Worm (Caenorhabditis elegans) whole organism, early embryonic: Measurements from ENCODE around the gene chil-2.

ENCODE experiments used
- F13C5.2 ChIP-seq: sonication (generic microtip); optimal IDR thresholded peaks from 2 replicates; lab custom pipeline; 2017; ENCODE audit warnings: mild to moderate bottlenecking, missing genetic modification characterization, inconsistent platforms, missing compliant biosample characterization
- ama-1 ChIP-seq: fragments of 150-350 bp; optimal IDR thresholded peaks from 2 replicates; lab custom pipeline; 2014
- ceh-36 ChIP-seq: sonication (generic microtip); optimal IDR thresholded peaks from 2 replicates; lab custom pipeline; 2016; ENCODE audit warnings: missing genetic modification characterization, inconsistent platforms, missing compliant biosample characterization
- flt-1 ChIP-seq: fragments of 200-800 bp; sonication (Bioruptor generic); IDR thresholded peaks from 2 replicates; pipeline ENCODE4 v1.3.6; 2022; ENCODE audit warnings: missing genetic modification characterization, missing compliant biosample characterization
- scrt-1 ChIP-seq: fragments of 200-800 bp; sonication (Bioruptor generic); IDR thresholded peaks from 2 replicates; pipeline ENCODE4 v1.3.6; 2022; ENCODE audit warnings: missing genetic modification characterization, missing compliant biosample characterization

ce11 chrII:9894435-9894834 is 20.0 kb upstream of the chil-2 start, which contains the start of gene F26C11.1:
- TF ChIP-seq ama-1 (lab: Kevin White, UChicago), result no peak
- TF ChIP-seq F13C5.2 (tag; lab: Kevin White, UChicago), result no peak
- no peak for TF ChIP-seq ceh-36 (tag; lab: Kevin White, UChicago)
- TF ChIP-seq flt-1 (GFP tag; lab: Robert Waterston, UW), result no peak
- no peak for TF ChIP-seq scrt-1 (GFP tag; lab: Robert Waterston, UW)
